Fruit fly (Drosophila melanogaster) whole organism, prepupa: Measurements from ENCODE around the gene Slob.
A peak's percentile ranks its signal among the peaks of the same experiment; 100 is the strongest.

ENCODE experiments used
- OdsH ChIP-seq: fragments of 200-800 bp; sonication (Bioruptor generic); optimal IDR thresholded peaks from 3 replicates; lab custom pipeline; 2016; ENCODE audit warnings: missing biosample characterization, missing genetic modification characterization
- dsx ChIP-seq: fragments of 200-800 bp; optimal IDR thresholded peaks from 3 replicates; lab custom pipeline; 2019; ENCODE audit warnings: missing biosample characterization, mild to moderate bottlenecking, missing genetic modification characterization, moderate library complexity; ENCODE audit not compliant: poor library complexity, severe bottlenecking
- fd59A ChIP-seq: fragments of 200-800 bp; sonication (Bioruptor generic); optimal IDR thresholded peaks from 2 replicates; lab custom pipeline; 2017; ENCODE audit warnings: missing biosample characterization, mild to moderate bottlenecking, missing genetic modification characterization, missing genetic modification reagents

dm6 chr2L:7627474-7627873 lies 47.4 kb downstream of the Slob start:
- TF ChIP-seq fd59A (GFP tag; lab: Kevin White, UChicago) (no peak), OdsH (peak; percentile 6), dsx (no peak)
